Worm (Caenorhabditis elegans) whole organism, L1 larva: ENCODE results near the gene srg-25.

Experiments
- aha-1 ChIP-seq: fragments of 150-350 bp; optimal IDR thresholded peaks from 2 replicates; lab custom pipeline; 2014; ENCODE audit warnings: missing biosample characterization, missing genetic modification characterization
- lin-13 ChIP-seq: fragments of 150-350 bp; optimal IDR thresholded peaks from 2 replicates; lab custom pipeline; 2014; ENCODE audit warnings: missing biosample characterization, missing genetic modification reagents, missing genetic modification characterization
- mab-9 ChIP-seq: fragments of 200-800 bp; sonication (Bioruptor generic); IDR thresholded peaks from 2 replicates; pipeline ENCODE4 v1.3.6; 2022; ENCODE audit warnings: missing genetic modification reagents, missing genetic modification characterization, missing compliant biosample characterization
- nhr-237 ChIP-seq: fragments of 150-350 bp; optimal IDR thresholded peaks from 2 replicates; lab custom pipeline; 2014; ENCODE audit warnings: missing biosample characterization, missing genetic modification characterization
- nhr-76 ChIP-seq: sonication (generic microtip); optimal IDR thresholded peaks from 2 replicates; lab custom pipeline; 2017; ENCODE audit warnings: missing biosample characterization, missing genetic modification characterization
- nhr-85 ChIP-seq: sonication (generic microtip); peaks from one replicate; lab custom pipeline; 2016; ENCODE audit warnings: missing genetic modification characterization, inconsistent platforms, missing compliant biosample characterization
- snu-23 ChIP-seq: sonication (generic microtip); optimal IDR thresholded peaks from 2 replicates; lab custom pipeline; 2016; ENCODE audit warnings: missing genetic modification characterization, missing compliant biosample characterization
- unc-62 ChIP-seq: fragments of 150-350 bp; optimal IDR thresholded peaks from 2 replicates; lab custom pipeline; 2014; ENCODE audit warnings: missing biosample characterization, missing genetic modification reagents, missing genetic modification characterization
- ztf-11 ChIP-seq, 2 experiments: sonication (generic microtip); optimal IDR thresholded peaks; 2 replicates each; lab custom pipeline; 2016 to 2017; ENCODE audit warnings: missing genetic modification characterization in 2 of 2, missing biosample characterization in 1 of 2, missing compliant biosample characterization in 1 of 2

DNA sequence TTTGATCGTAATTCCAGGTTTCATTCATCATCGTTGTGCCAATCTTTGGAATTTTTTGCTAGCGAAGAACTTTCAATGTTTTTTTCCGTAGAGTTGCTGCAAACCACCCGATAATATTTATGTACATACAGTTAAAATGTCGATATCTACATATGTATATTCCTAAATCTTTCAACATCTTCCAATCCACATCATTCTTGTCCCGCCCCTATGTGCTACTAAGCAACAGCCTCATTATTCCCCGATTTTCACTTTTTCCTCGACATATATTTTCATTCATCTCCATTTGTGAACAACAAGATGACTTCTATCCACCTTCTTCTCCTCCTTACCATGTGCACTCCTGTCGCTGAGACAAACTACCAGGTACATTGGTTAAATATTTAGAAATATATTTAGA, 26.8 kb upstream of the srg-25 start, which contains the start of gene C35A11.3:
- TF ChIP-seq nhr-85 (no peak), nhr-76 (no peak), aha-1 (tag; lab: Kevin White, UChicago) (no peak), mab-9 (no peak), lin-13 (GFP tag; lab: Kevin White, UChicago) (no peak), unc-62 (GFP tag; lab: Kevin White, UChicago) (no peak), ztf-11 (tag; optimal IDR thresholded peaks at IDR 0.05; lab: Kevin White, UChicago) (no peak), nhr-237 (no peak), snu-23 (GFP tag; lab: Kevin White, UChicago) (no peak)
